Fruit fly (Drosophila melanogaster) whole organism, embryonic: Measurements from ENCODE around the gene CG7530.

Source experiments
- CG32532 ChIP-seq: fragments of 200-800 bp; sonication (Bioruptor generic); IDR thresholded peaks from 2 replicates; pipeline ENCODE4 v1.3.6; 2022; ENCODE audit warnings: missing biosample characterization, missing genetic modification characterization
- CG4404 ChIP-seq: fragments of 200-800 bp; sonication (Bioruptor generic); IDR thresholded peaks from 2 replicates; pipeline ENCODE4 v1.3.6; 2022; ENCODE audit warnings: missing biosample characterization, missing genetic modification characterization
- Doc3 ChIP-seq: fragments of 200-800 bp; sonication (Bioruptor generic); IDR thresholded peaks from 3 replicates; pipeline ENCODE4 v1.3.6; 2022; ENCODE audit warnings: missing biosample characterization, missing genetic modification characterization; ENCODE audit not compliant: partially characterized antibody
- Nf-YB ChIP-seq: fragments of 200-800 bp; sonication (Bioruptor generic); optimal IDR thresholded peaks from 3 replicates; lab custom pipeline; 2019; ENCODE audit warnings: missing biosample characterization, mild to moderate bottlenecking, missing genetic modification characterization, moderate library complexity
- Opbp ChIP-seq: fragments of 200-800 bp; sonication (Bioruptor generic); IDR thresholded peaks from 3 replicates; pipeline ENCODE4 v1.3.6; 2022; ENCODE audit warnings: missing biosample characterization, missing genetic modification characterization; ENCODE audit not compliant: partially characterized antibody

DNA sequence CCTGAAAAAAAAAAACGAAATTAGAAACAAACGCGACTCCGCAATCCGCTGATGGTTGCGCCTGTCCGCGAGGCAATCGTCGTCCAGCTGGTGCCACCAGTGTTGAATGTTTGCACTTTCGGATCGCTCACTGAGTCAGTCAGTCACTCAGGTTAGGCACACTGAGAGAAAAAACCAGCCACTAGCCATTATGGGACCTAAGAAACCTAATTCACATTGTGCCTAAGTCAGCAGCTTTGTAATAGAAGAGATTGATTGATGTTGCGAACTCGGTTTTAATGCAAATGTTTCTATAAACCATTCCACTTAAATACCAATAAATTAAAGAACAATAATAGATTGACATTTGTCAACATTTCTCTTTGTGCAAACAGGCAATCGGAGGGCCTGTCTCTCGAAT lies 29.8 kb upstream of the CG7530 start:
- no peak for TF ChIP-seq CG32532 (GFP tag; lab: Robert Waterston, UW)
- TF ChIP-seq CG4404 (GFP tag; lab: Robert Waterston, UW): no peak
- no peak for TF ChIP-seq Nf-YB (GFP tag; lab: Kevin White, UChicago)
- no peak for TF ChIP-seq Doc3 (GFP tag; lab: Robert Waterston, UW)
- no peak for TF ChIP-seq Opbp (GFP tag; lab: Robert Waterston, UW)
